Fruit fly (Drosophila melanogaster) whole organism, wandering third instar larva: ENCODE results near the gene Rai1.

Experiments
- Abd-B ChIP-seq: fragments of >200 bp; optimal IDR thresholded peaks from 2 replicates; lab custom pipeline; 2017; ENCODE audit warnings: missing biosample characterization, missing genetic modification characterization
- CG32264 ChIP-seq: fragments of 200-800 bp; sonication (Bioruptor generic); optimal IDR thresholded peaks from 2 replicates; lab custom pipeline; 2016; ENCODE audit warnings: missing biosample characterization, missing genetic modification characterization
- CG9705 ChIP-seq: fragments of 200-800 bp; sonication (Bioruptor generic); optimal IDR thresholded peaks from 2 replicates; lab custom pipeline; 2018; ENCODE audit warnings: missing biosample characterization, mild to moderate bottlenecking, missing genetic modification characterization
- CrebA ChIP-seq: fragments of 200-800 bp; sonication (Bioruptor generic); optimal IDR thresholded peaks from 2 replicates; lab custom pipeline; 2016; ENCODE audit warnings: missing biosample characterization, mild to moderate bottlenecking, missing genetic modification characterization, borderline replicate concordance
- Dfd ChIP-seq: fragments of >200 bp; optimal IDR thresholded peaks from 2 replicates; lab custom pipeline; 2017; ENCODE audit warnings: missing biosample characterization, missing genetic modification characterization
- Dif ChIP-seq: fragments of 200-275, 200-300 bp; sonication (Bioruptor generic); optimal IDR thresholded peaks from 2 replicates; lab custom pipeline; 2018; ENCODE audit warnings: missing biosample characterization, missing genetic modification characterization; ENCODE audit not compliant: partially characterized antibody
- GATAd ChIP-seq: sonication (Bioruptor generic); optimal IDR thresholded peaks from 2 replicates; lab custom pipeline; 2016; ENCODE audit warnings: missing biosample characterization, missing genetic modification characterization
- HLH106 ChIP-seq: fragments of 200-800 bp; optimal IDR thresholded peaks from 3 replicates; lab custom pipeline; 2019; ENCODE audit warnings: missing biosample characterization, mild to moderate bottlenecking, missing genetic modification characterization, moderate library complexity
- Hnf4 ChIP-seq: fragments of 200-800 bp; sonication (Bioruptor generic); optimal IDR thresholded peaks from 2 replicates; lab custom pipeline; 2016; ENCODE audit warnings: missing biosample characterization, mild to moderate bottlenecking, missing genetic modification characterization
- Hr78 ChIP-seq: fragments of >200 bp; optimal IDR thresholded peaks from 2 replicates; lab custom pipeline; 2017; ENCODE audit warnings: missing biosample characterization, missing genetic modification characterization
- Hr83 ChIP-seq: fragments of 200-300 bp; sonication (Bioruptor generic); optimal IDR thresholded peaks from 2 replicates; lab custom pipeline; 2016; ENCODE audit warnings: missing biosample characterization, mild to moderate bottlenecking, missing genetic modification characterization, moderate library complexity; ENCODE audit not compliant: poor library complexity, severe bottlenecking
- Jra ChIP-seq: sonication (Bioruptor generic); optimal IDR thresholded peaks from 2 replicates; lab custom pipeline; 2016; ENCODE audit warnings: missing biosample characterization, missing genetic modification characterization
- Mio ChIP-seq: sonication (Bioruptor generic); optimal IDR thresholded peaks from 2 replicates; lab custom pipeline; 2016; ENCODE audit warnings: missing biosample characterization, missing genetic modification characterization
- Myc ChIP-seq: fragments of >200 bp; optimal IDR thresholded peaks from 2 replicates; lab custom pipeline; 2017
- N ChIP-seq: fragments of >200 bp; optimal IDR thresholded peaks from 2 replicates; lab custom pipeline; 2018; ENCODE audit warnings: missing biosample characterization, missing external identifiers, missing genetic modification characterization
- OdsH ChIP-seq: fragments of 200-800 bp; sonication (Bioruptor generic); optimal IDR thresholded peaks from 2 replicates; lab custom pipeline; 2016; ENCODE audit warnings: missing biosample characterization, mild to moderate bottlenecking, missing genetic modification characterization
- Rel ChIP-seq, 2 experiments: fragments of 200-800 bp; sonication (Bioruptor generic) in 1 of 2; optimal IDR thresholded peaks; 2 replicates in 1 of 2; 3 replicates in 1 of 2; lab custom pipeline; 2016 to 2019; ENCODE audit warnings: mild to moderate bottlenecking in 2 of 2, missing biosample characterization in 2 of 2, missing genetic modification characterization in 2 of 2, moderate library complexity in 1 of 2
- Sp1 ChIP-seq: fragments of 200-800 bp; sonication (Bioruptor generic); optimal IDR thresholded peaks from 3 replicates; lab custom pipeline; 2019; ENCODE audit warnings: missing biosample characterization, mild to moderate bottlenecking, missing genetic modification characterization, moderate library complexity
- Vsx2 ChIP-seq: fragments of 200-300, 225-300 bp; sonication (Bioruptor generic); optimal IDR thresholded peaks from 2 replicates; lab custom pipeline; 2018; ENCODE audit warnings: missing biosample characterization, missing genetic modification characterization; ENCODE audit not compliant: partially characterized antibody
- br ChIP-seq: fragments of 200-800 bp; sonication (Bioruptor generic); optimal IDR thresholded peaks from 2 replicates; lab custom pipeline; 2016; ENCODE audit warnings: missing biosample characterization, missing genetic modification characterization
- brk ChIP-seq: fragments of 200-800 bp; sonication (Bioruptor generic); optimal IDR thresholded peaks from 2 replicates; lab custom pipeline; 2016; ENCODE audit warnings: missing biosample characterization, mild to moderate bottlenecking, missing genetic modification characterization
- dl ChIP-seq, 2 experiments: fragments of 175-275, 200-275 bp in 1 of 2; fragments of 200-275 bp in 1 of 2; sonication (Bioruptor generic); optimal IDR thresholded peaks; lab custom pipeline; 2018; ENCODE audit warnings: mild to moderate bottlenecking in 2 of 2, missing biosample characterization in 2 of 2, missing genetic modification characterization in 2 of 2, moderate library complexity in 2 of 2; ENCODE audit not compliant: partially characterized antibody in 2 of 2, insufficient read depth in 1 of 2
- dmrt93B ChIP-seq: fragments of 200-800 bp; sonication (Bioruptor generic); optimal IDR thresholded peaks from 2 replicates; lab custom pipeline; 2018; ENCODE audit warnings: missing biosample characterization, mild to moderate bottlenecking, missing genetic modification characterization
- dsf ChIP-seq: sonication (Bioruptor generic); optimal IDR thresholded peaks from 2 replicates; lab custom pipeline; 2016; ENCODE audit warnings: missing biosample characterization, missing genetic modification characterization, borderline replicate concordance
- ey ChIP-seq: fragments of 200-800 bp; sonication (Bioruptor generic); optimal IDR thresholded peaks from 2 replicates; lab custom pipeline; 2016; ENCODE audit warnings: missing biosample characterization, missing genetic modification characterization
- foxo ChIP-seq, 2 experiments: fragments of 200-800 bp; sonication (Bioruptor generic); optimal IDR thresholded peaks; 2 replicates in 1 of 2; 3 replicates in 1 of 2; lab custom pipeline; 2016 to 2017; ENCODE audit warnings: missing biosample characterization in 2 of 2, missing genetic modification characterization in 2 of 2
- fru ChIP-seq: fragments of 200-800 bp; sonication (Bioruptor generic); optimal IDR thresholded peaks from 3 replicates; lab custom pipeline; 2016; ENCODE audit warnings: missing biosample characterization, mild to moderate bottlenecking, missing genetic modification characterization
- h ChIP-seq: fragments of 200-800 bp; sonication (Bioruptor generic); optimal IDR thresholded peaks from 3 replicates; lab custom pipeline; 2016; ENCODE audit warnings: missing biosample characterization, mild to moderate bottlenecking, missing genetic modification characterization
- jim ChIP-seq: fragments of 175-275, 200-325 bp; sonication (Bioruptor generic); optimal IDR thresholded peaks from 2 replicates; lab custom pipeline; 2016; ENCODE audit warnings: missing biosample characterization, mild to moderate bottlenecking, missing genetic modification characterization
- lola ChIP-seq: fragments of >200 bp; optimal IDR thresholded peaks from 2 replicates; lab custom pipeline; 2017; ENCODE audit warnings: missing biosample characterization, missing genetic modification characterization
- pan ChIP-seq: fragments of >200 bp; optimal IDR thresholded peaks from 2 replicates; lab custom pipeline; 2017
- psq ChIP-seq: fragments of 200-800 bp; sonication (Bioruptor generic); optimal IDR thresholded peaks from 3 replicates; lab custom pipeline; 2017; ENCODE audit warnings: missing biosample characterization, mild to moderate bottlenecking, missing genetic modification characterization, moderate library complexity
- rgr ChIP-seq: fragments of 200-800 bp; sonication (Bioruptor generic); optimal IDR thresholded peaks from 3 replicates; lab custom pipeline; 2016; ENCODE audit warnings: missing biosample characterization, mild to moderate bottlenecking, missing genetic modification characterization
- sage ChIP-seq: fragments of 200-800 bp; sonication (Bioruptor generic); optimal IDR thresholded peaks from 2 replicates; lab custom pipeline; 2016; ENCODE audit warnings: missing biosample characterization, mild to moderate bottlenecking, missing genetic modification characterization
- sv ChIP-seq: fragments of 200-800 bp; sonication (Bioruptor generic); optimal IDR thresholded peaks from 3 replicates; lab custom pipeline; 2016; ENCODE audit warnings: missing biosample characterization, missing genetic modification characterization
- tai ChIP-seq: sonication (Bioruptor generic); optimal IDR thresholded peaks from 2 replicates; lab custom pipeline; 2016; ENCODE audit warnings: missing biosample characterization, missing genetic modification characterization
- usp ChIP-seq: fragments of >200 bp; optimal IDR thresholded peaks from 2 replicates; lab custom pipeline; 2017; ENCODE audit warnings: missing biosample characterization, missing genetic modification characterization
- woc ChIP-seq: sonication (Bioruptor generic); optimal IDR thresholded peaks from 2 replicates; lab custom pipeline; 2016; ENCODE audit warnings: missing biosample characterization, mild to moderate bottlenecking, missing genetic modification characterization

Gene Rai1

DNA sequence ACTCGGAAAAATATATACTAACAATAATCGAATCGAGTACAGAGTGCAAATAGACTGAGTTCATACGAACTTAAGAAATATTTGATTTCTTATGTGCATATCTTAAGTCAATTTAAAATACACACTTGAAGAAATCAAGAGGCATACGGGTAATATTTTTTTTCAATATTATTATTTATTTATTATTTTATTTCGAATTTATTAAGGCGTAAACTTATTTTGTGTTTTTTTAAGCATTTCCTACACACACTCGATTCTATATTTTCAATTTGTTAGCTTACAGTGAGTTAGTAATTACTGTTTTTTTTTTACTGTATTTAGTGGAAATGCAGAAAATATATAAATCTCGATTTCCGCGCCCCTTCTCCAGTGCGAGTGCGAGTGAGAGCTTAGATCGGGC is 10.1 kb upstream of the Rai1 start:
- TF ChIP-seq dmrt93B (no peak), sage (GFP tag; lab: Kevin White, UChicago) (no peak), GATAd (GFP tag; lab: Kevin White, UChicago) (no peak), usp (GFP tag; lab: Kevin White, UChicago) (no peak), Mio (GFP tag; lab: Kevin White, UChicago) (no peak)

DNA sequence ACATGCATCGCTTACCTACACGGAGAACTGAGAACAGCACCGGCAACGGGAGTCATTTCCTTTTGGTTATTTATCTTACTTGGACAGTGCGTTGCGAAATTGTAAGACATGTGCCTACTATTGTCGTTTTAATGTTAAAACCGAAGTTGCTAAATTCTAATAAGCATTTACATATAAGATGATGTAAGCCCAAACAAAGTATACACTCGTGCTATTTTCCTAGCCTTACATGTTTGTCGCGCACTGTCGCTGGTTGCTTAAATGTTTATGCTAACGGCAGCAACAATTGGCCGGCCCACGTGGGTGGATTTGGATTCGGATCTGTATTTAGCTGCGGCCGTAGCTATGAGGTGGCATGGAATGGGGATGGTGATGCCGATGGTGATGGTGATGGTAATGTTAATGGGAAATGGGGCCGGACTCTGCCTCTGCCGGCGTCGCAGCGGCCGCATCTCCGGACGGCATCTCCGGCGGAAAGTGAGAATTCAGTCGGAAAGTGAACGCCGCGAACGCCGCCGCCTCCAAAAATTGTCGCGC is 8.1 kb upstream of the Rai1 start, which contains the start of gene CG4829:
TSS of gene CG4829 (plus strand) at position 487 of the 537 bp plus-strand sequence.
- TF ChIP-seq usp (GFP tag; lab: Kevin White, UChicago) (no peak), psq (GFP tag; lab: Kevin White, UChicago) (no peak), CrebA (no peak), Rel (GFP tag; optimal IDR thresholded peaks at IDR 0.05; lab: Kevin White, UChicago) (no peak), Rel (tag; optimal IDR thresholded peaks at IDR 0.05; lab: Kevin White, UChicago) (no peak), h (GFP tag; lab: Kevin White, UChicago) (peak; percentile 65), lola (GFP tag; lab: Kevin White, UChicago) (no peak), CG9705 (GFP tag; lab: Kevin White, UChicago) (no peak), jim (no peak), sage (GFP tag; lab: Kevin White, UChicago) (no peak), dsf (GFP tag; lab: Kevin White, UChicago) (no peak), tai (GFP tag; lab: Kevin White, UChicago) (no peak), CG32264 (GFP tag; lab: Kevin White, UChicago) (no peak), ey (GFP tag; lab: Kevin White, UChicago) (peak; percentile 33), sv (peak; percentile 54), Mio (GFP tag; lab: Kevin White, UChicago) (no peak), rgr (GFP tag; lab: Kevin White, UChicago) (peak; percentile 40), Dfd (GFP tag; lab: Kevin White, UChicago) (no peak), dl (GFP tag; optimal IDR thresholded peaks at IDR 0.05; lab: Kevin White, UChicago; ENCODE audit: insufficient read depth in 1 of 2, partially characterized antibody in 2 of 2) (no peak), GATAd (GFP tag; lab: Kevin White, UChicago) (no peak), Abd-B (GFP tag; lab: Kevin White, UChicago) (no peak), dmrt93B (peak; percentile 32), woc (GFP tag; lab: Kevin White, UChicago) (no peak), Dif (GFP tag; lab: Kevin White, UChicago) (no peak), N (no peak), Hr78 (no peak), br (GFP tag; lab: Kevin White, UChicago) (peak; percentile 31), HLH106 (tag; lab: Kevin White, UChicago) (peak; percentile 64), Jra (no peak), brk (GFP tag; lab: Kevin White, UChicago) (no peak), Myc (lab: Kevin White, UChicago) (no peak), Hnf4 (GFP tag; lab: Kevin White, UChicago) (no peak), foxo (GFP tag; optimal IDR thresholded peaks at IDR 0.05; lab: Kevin White, UChicago) (peak in 1 of 2 experiments; percentile 42), pan (lab: Kevin White, UChicago) (no peak), Vsx2 (GFP tag; lab: Kevin White, UChicago) (no peak), fru (peak; percentile 40), Sp1 (GFP tag; lab: Kevin White, UChicago) (peak; percentile 14), Hr83 (GFP tag; lab: Kevin White, UChicago) (no peak), OdsH (GFP tag; lab: Kevin White, UChicago) (peak; percentile 9)

DNA sequence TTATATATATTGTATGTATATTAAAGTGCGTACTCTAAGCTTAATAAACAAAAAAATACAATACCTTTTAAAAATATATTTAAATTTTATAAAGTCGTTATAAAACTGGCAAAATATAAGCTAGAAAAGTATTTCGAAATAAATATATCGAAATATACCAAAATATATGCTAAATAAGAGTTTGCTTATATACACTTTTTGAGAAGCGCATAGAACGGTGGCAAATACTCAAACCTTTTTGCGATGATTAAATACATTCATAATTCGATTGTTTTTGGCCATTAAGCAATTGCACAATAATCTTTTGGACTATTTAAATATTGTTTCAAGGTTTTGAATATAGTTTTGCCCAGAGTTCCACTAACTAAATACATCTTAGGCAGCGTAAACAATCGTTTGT is 5.9 kb upstream of the Rai1 start:
- no peak for TF ChIP-seq HLH106 (tag; lab: Kevin White, UChicago)
